Worm (Caenorhabditis elegans): ENCODE data around the gene gst-14.

The gst-14 gene

DNA sequence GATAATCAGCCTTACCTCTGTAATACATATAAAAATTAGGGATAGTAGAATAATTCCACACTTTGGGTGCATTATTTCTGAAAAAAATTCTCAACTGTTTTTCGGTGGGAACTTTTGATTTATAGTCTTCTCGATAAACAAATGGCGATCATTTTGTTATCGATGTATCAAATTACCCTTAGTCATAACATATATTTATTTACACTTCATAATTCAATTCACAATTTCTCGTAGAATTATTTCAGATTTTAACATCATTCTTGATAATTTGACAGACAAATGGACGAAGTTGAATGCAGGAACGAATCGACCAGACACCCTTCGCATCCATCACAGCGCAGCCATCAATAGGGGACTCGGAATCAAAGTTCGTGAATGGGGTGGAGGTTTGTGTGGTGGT is 25.4 kb downstream of the gst-14 start, which contains the start of gene clec-145:
TSS of gene clec-145 (minus strand) at position 101 of the 400 bp plus-strand sequence.
- TF ChIP-seq fkh-2 (tag; optimal IDR thresholded peaks at IDR 0.05) (no peak), nhr-25 (tag; optimal IDR thresholded peaks at IDR 0.05) (no peak), nhr-12 (tag; optimal IDR thresholded peaks at IDR 0.05) (no peak), fkh-10 (GFP tag; optimal IDR thresholded peaks at IDR 0.05) (no peak), egl-5 (tag; optimal IDR thresholded peaks at IDR 0.05) (no peak), pha-4 (tag; optimal IDR thresholded peaks at IDR 0.05) (no peak), nhr-23 (tag; optimal IDR thresholded peaks at IDR 0.05) (no peak), zag-1 (tag; optimal IDR thresholded peaks at IDR 0.05) (no peak), ztf-11 (tag; optimal IDR thresholded peaks at IDR 0.05) (no peak)

DNA sequence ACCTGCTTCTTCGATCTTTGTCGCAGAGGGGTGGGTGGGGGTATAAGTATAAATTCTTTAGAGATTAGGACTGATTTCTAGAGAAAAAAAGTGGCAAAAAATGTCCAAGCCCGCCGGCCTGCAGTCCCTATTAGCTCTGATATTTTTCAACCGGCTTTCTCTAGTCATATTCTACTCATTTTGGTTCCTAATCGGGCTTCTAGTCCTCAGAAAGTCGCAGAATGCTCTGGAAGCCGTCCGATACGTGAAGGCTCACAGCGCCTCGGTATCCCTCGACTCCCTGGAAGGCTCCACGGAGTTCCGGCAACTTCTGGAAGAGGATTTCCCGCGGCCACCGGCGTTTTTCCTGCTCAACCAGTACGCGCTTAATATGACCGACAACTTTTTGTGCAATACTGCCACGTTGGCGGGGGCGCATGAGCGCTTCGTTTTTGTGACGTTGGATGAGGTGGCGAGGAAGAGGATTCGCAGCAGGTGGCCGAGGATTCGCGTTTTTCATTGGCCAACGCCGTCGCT is 30.2 kb downstream of the gst-14 start, which contains the start of gene Y48E1B.8:
TSS of gene Y48E1B.8 (plus strand) at position 51 of the 516 bp plus-strand sequence.
- TF ChIP-seq pqm-1 (tag; optimal IDR thresholded peaks at IDR 0.05) (no peak), nhr-25 (tag; optimal IDR thresholded peaks at IDR 0.05) (no peak), ama-1 (optimal IDR thresholded peaks at IDR 0.05) (no peak), nhr-23 (tag; optimal IDR thresholded peaks at IDR 0.05) (no peak), mml-1 (tag; optimal IDR thresholded peaks at IDR 0.05) (no peak), daf-12 (tag; optimal IDR thresholded peaks at IDR 0.05) (no peak), egl-27 (tag; optimal IDR thresholded peaks at IDR 0.05) (no peak), lin-15B (tag; optimal IDR thresholded peaks at IDR 0.05) (no peak), ztf-11 (tag; optimal IDR thresholded peaks at IDR 0.05) (no peak), egl-5 (tag; optimal IDR thresholded peaks at IDR 0.05) (no peak), zag-1 (tag; optimal IDR thresholded peaks at IDR 0.05) (no peak), hmg-11 (tag; optimal IDR thresholded peaks at IDR 0.05) (no peak), nhr-28 (tag; optimal IDR thresholded peaks at IDR 0.05) (no peak)

DNA sequence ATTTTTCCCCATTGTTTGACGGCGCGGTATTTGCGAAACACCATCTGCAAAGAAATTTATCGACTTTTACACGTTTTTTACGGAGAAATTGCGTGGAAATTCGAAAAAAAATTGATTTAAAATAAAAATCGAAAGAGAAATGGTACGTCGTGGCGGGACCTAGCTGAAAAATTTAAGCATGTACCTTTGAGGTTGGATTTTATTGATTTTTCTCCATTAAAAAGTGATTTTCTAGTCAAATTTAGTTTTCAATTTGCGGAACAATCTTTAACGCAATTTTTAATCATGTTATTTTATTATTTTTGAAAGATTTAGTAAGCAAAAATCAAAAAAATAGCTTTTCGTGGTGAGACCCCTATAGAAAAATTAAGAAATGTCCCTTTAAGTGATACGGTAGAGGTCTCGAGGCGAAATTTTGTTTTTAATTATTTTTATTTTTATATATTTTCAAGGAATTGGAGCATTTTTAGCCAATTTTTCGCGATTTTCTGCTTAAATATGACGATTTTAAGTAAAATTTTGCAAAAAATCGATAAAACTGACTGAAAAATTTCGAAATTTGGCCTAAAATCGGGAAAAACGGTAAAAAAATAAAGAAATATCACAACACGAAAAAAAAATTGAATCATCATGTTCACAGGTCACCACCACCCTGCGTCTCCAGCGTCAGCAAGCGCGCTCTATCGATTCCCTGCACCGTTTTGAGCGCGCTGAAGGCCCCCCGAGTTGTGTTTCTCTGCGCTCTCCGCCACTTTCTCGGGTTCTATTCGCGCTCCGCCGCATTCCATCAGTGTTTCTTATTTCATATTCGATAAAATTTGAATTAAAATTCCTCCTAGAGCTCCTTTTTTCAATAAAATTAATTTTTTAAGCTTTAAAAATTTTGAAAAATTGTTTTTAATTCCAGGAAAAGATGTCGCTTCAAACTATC is 40.6 kb downstream of the gst-14 start, which contains the start of the genes mrpl-37 and lin-38:
TSS of gene mrpl-37 (minus strand) at position 51 of the 931 bp plus-strand sequence.
TSS of gene lin-38 (plus strand) at position 908 of the 931 bp plus-strand sequence.
- no peak for TF ChIP-seq nhr-67 (tag; optimal IDR thresholded peaks at IDR 0.05)
- TF ChIP-seq ZK546.5 (tag; optimal IDR thresholded peaks at IDR 0.05) = no peak
- peak; percentile 91 for TF ChIP-seq lin-39 (tag; optimal IDR thresholded peaks at IDR 0.05)
- TF ChIP-seq nhr-25 (tag; optimal IDR thresholded peaks at IDR 0.05) = peak; percentile 61
- no peak for TF ChIP-seq skn-1 (tag; optimal IDR thresholded peaks at IDR 0.05)
- no peak for TF ChIP-seq mml-1 (tag; optimal IDR thresholded peaks at IDR 0.05)
- TF ChIP-seq lin-15B (tag; optimal IDR thresholded peaks at IDR 0.05) = peak; percentile 97
- TF ChIP-seq ceh-28 (tag; optimal IDR thresholded peaks at IDR 0.05) = no peak
- TF ChIP-seq nhr-12 (tag; optimal IDR thresholded peaks at IDR 0.05) = no peak
- peak; percentile 72 for TF ChIP-seq hmg-11 (tag; optimal IDR thresholded peaks at IDR 0.05)
- TF ChIP-seq eor-1 (tag; optimal IDR thresholded peaks at IDR 0.05) = no peak
- no peak for TF ChIP-seq elt-3 (tag; optimal IDR thresholded peaks at IDR 0.05)
- no peak for TF ChIP-seq nhr-76 (tag; optimal IDR thresholded peaks at IDR 0.05)
- no peak for TF ChIP-seq jun-1 (tag; optimal IDR thresholded peaks at IDR 0.05)
- TF ChIP-seq elt-2 (tag; optimal IDR thresholded peaks at IDR 0.05) = peak; percentile 47
- TF ChIP-seq nfya-1 (tag; optimal IDR thresholded peaks at IDR 0.05; ENCODE audit: insufficient read depth) = peak; percentile 83
- peak; percentile 88 for TF ChIP-seq pha-4 (tag; optimal IDR thresholded peaks at IDR 0.05)
- peak; percentile 51 for TF ChIP-seq elt-1 (tag; optimal IDR thresholded peaks at IDR 0.05)
- TF ChIP-seq snpc-4 (tag; optimal IDR thresholded peaks at IDR 0.05) = peak; percentile 79
- TF ChIP-seq pqm-1 (tag; optimal IDR thresholded peaks at IDR 0.05) = no peak
- TF ChIP-seq nhr-23 (tag; optimal IDR thresholded peaks at IDR 0.05) = peak; percentile 67

DNA sequence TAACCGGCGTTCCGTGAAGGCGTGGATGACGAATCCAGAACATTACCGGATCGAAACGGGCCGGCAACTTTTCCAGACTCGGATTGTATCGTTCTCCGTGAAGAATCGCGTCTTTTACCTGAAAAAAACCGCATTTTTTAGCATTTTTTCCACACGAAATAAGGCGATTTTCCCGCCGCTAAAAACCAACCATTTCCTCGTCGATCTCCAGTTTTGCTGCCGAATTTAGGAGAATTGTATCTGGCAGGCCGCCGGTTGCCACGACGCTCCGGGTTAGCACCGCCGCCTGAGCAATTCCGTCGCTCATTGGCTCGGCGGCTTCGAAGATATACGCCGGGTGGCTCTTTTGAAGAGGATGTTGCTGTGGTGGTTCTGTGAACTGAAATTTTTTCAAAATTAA is 41.5 kb downstream of the gst-14 start:
- TF ChIP-seq nhr-237 (tag; optimal IDR thresholded peaks at IDR 0.05) = no peak
- no peak for TF ChIP-seq nhr-25 (tag; optimal IDR thresholded peaks at IDR 0.05)
- TF ChIP-seq ztf-11 (tag; optimal IDR thresholded peaks at IDR 0.05) = no peak
- TF ChIP-seq skn-1 (tag; optimal IDR thresholded peaks at IDR 0.05) = no peak
- no peak for TF ChIP-seq fkh-10 (GFP tag; optimal IDR thresholded peaks at IDR 0.05)
- TF ChIP-seq elt-1 (tag; optimal IDR thresholded peaks at IDR 0.05) = no peak
- no peak for TF ChIP-seq egl-5 (tag; optimal IDR thresholded peaks at IDR 0.05)
- no peak for TF ChIP-seq fkh-2 (tag; optimal IDR thresholded peaks at IDR 0.05)
- TF ChIP-seq nhr-23 (tag; optimal IDR thresholded peaks at IDR 0.05) = no peak
- no peak for TF ChIP-seq egl-27 (tag; optimal IDR thresholded peaks at IDR 0.05)
- TF ChIP-seq ceh-82 (tag; optimal IDR thresholded peaks at IDR 0.05) = no peak
- no peak for TF ChIP-seq ceh-28 (tag; optimal IDR thresholded peaks at IDR 0.05)
- no peak for TF ChIP-seq pqm-1 (tag; optimal IDR thresholded peaks at IDR 0.05)
- no peak for TF ChIP-seq ceh-16 (tag; optimal IDR thresholded peaks at IDR 0.05)
- TF ChIP-seq tbx-2 (tag; optimal IDR thresholded peaks at IDR 0.05) = no peak
- TF ChIP-seq hmg-11 (tag; optimal IDR thresholded peaks at IDR 0.05) = no peak
- no peak for TF ChIP-seq nfya-1 (tag; optimal IDR thresholded peaks at IDR 0.05; ENCODE audit: insufficient read depth)
- TF ChIP-seq R02D3.7 (tag; optimal IDR thresholded peaks at IDR 0.05) = no peak

Data from whole organism, L3 larva.